Fruit fly (Drosophila melanogaster) whole organism, wandering third instar larva: ENCODE measurements around the gene firl.

ENCODE experiments used
- HLH106 ChIP-seq: fragments of 200-800 bp; optimal IDR thresholded peaks from 3 replicates; lab custom pipeline; 2019; ENCODE audit warnings: missing biosample characterization, mild to moderate bottlenecking, missing genetic modification characterization, moderate library complexity
- Hr78 ChIP-seq: fragments of >200 bp; optimal IDR thresholded peaks from 2 replicates; lab custom pipeline; 2017; ENCODE audit warnings: missing biosample characterization, missing genetic modification characterization
- Hr83 ChIP-seq: fragments of 200-300 bp; sonication (Bioruptor generic); optimal IDR thresholded peaks from 2 replicates; lab custom pipeline; 2016; ENCODE audit warnings: missing biosample characterization, mild to moderate bottlenecking, missing genetic modification characterization, moderate library complexity; ENCODE audit not compliant: poor library complexity, severe bottlenecking
- Mio ChIP-seq: sonication (Bioruptor generic); optimal IDR thresholded peaks from 2 replicates; lab custom pipeline; 2016; ENCODE audit warnings: missing biosample characterization, missing genetic modification characterization
- OdsH ChIP-seq: fragments of 200-800 bp; sonication (Bioruptor generic); optimal IDR thresholded peaks from 2 replicates; lab custom pipeline; 2016; ENCODE audit warnings: missing biosample characterization, mild to moderate bottlenecking, missing genetic modification characterization

DNA sequence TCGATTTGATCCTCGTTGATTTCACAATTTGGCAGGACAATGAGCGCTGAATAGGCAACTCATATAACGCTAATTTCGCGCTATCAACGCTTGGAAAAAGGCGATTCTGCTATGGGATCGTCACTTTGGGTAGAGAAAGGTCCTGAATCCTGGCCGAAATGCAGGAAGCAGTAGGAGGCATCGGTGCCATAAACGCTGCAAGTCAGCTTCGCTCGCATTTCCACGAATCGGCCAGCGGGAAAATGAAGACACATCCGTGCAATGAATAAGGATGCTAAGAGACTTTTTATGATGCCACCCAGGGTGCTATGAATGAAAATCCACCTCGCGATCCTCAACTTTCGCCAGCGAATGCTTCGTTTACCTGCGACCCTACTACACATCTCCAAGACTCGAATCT is 20.9 kb upstream of the firl start:
- TF ChIP-seq OdsH (GFP tag; lab: Kevin White, UChicago) (no peak), Hr78 (no peak), Hr83 (GFP tag; lab: Kevin White, UChicago) (no peak), HLH106 (tag; lab: Kevin White, UChicago) (no peak), Mio (no peak)
